Fruit fly (Drosophila melanogaster) whole organism, prepupa: ENCODE measurements around the gene vap.

Source experiments
- Blimp-1 ChIP-seq: fragments of 200-800 bp; sonication (Bioruptor generic); optimal IDR thresholded peaks from 3 replicates; lab custom pipeline; 2017; ENCODE audit warnings: missing biosample characterization, missing genetic modification characterization, mild to moderate bottlenecking, moderate library complexity, missing genetic modification reagents
- CG11294 ChIP-seq: fragments of 200-800 bp; sonication (Bioruptor generic); IDR thresholded peaks from 2 replicates; pipeline ENCODE4 v1.3.6; 2022; ENCODE audit warnings: missing biosample characterization, missing genetic modification characterization
- CG11762 ChIP-seq: fragments of 200-800 bp; sonication (Bioruptor generic); optimal IDR thresholded peaks from 3 replicates; lab custom pipeline; 2016; ENCODE audit warnings: missing biosample characterization, missing genetic modification characterization; ENCODE audit not compliant: insufficient read depth
- CG3032 ChIP-seq: fragments of 200-800 bp; optimal IDR thresholded peaks from 2 replicates; lab custom pipeline; 2019; ENCODE audit warnings: missing biosample characterization, mild to moderate bottlenecking, missing genetic modification characterization, moderate library complexity
- CG31627 ChIP-seq: fragments of 200-800 bp; sonication (Bioruptor generic); optimal IDR thresholded peaks from 3 replicates; lab custom pipeline; 2016; ENCODE audit warnings: missing biosample characterization, missing genetic modification characterization
- CG6854 ChIP-seq: fragments of 200-800 bp; sonication (Bioruptor generic); optimal IDR thresholded peaks from 2 replicates; lab custom pipeline; 2017; ENCODE audit warnings: missing biosample characterization, mild to moderate bottlenecking, missing genetic modification characterization
- Eip75B ChIP-seq: fragments of 200-800 bp; sonication (Bioruptor generic); optimal IDR thresholded peaks from 3 replicates; lab custom pipeline; 2016; ENCODE audit warnings: missing biosample characterization, missing genetic modification characterization
- Lpt ChIP-seq: fragments of 200-800 bp; sonication (Bioruptor generic); optimal IDR thresholded peaks from 3 replicates; lab custom pipeline; 2016; ENCODE audit warnings: missing biosample characterization, missing genetic modification characterization
- Sox14 ChIP-seq: fragments of 200-800 bp; sonication (Bioruptor generic); optimal IDR thresholded peaks from 3 replicates; lab custom pipeline; 2016; ENCODE audit warnings: missing biosample characterization, missing genetic modification characterization
- acj6 ChIP-seq: fragments of 200-800 bp; sonication (Bioruptor generic); optimal IDR thresholded peaks from 3 replicates; lab custom pipeline; 2016; ENCODE audit warnings: missing biosample characterization, missing genetic modification characterization
- cyc ChIP-seq: fragments of 200-800 bp; sonication (Bioruptor generic); optimal IDR thresholded peaks from 3 replicates; lab custom pipeline; 2016; ENCODE audit warnings: missing biosample characterization, missing genetic modification characterization
- fd59A ChIP-seq: fragments of 200-800 bp; sonication (Bioruptor generic); optimal IDR thresholded peaks from 2 replicates; lab custom pipeline; 2017; ENCODE audit warnings: missing biosample characterization, mild to moderate bottlenecking, missing genetic modification characterization, missing genetic modification reagents
- lz ChIP-seq: fragments of 200-800 bp; sonication (Bioruptor generic); optimal IDR thresholded peaks from 3 replicates; lab custom pipeline; 2016; ENCODE audit warnings: missing biosample characterization, missing genetic modification characterization

- TF ChIP-seq cyc (no peak), CG6854 (GFP tag; lab: Kevin White, UChicago) (no peak), Blimp-1 (no peak), CG3032 (tag; lab: Kevin White, UChicago) (no peak), acj6 (GFP tag; lab: Kevin White, UChicago) (no peak), CG11294 (GFP tag; lab: Robert Waterston, UW) (no peak), lz (GFP tag; lab: Kevin White, UChicago) (no peak), Lpt (GFP tag; lab: Kevin White, UChicago) (no peak), fd59A (GFP tag; lab: Kevin White, UChicago) (no peak), Eip75B (GFP tag; lab: Kevin White, UChicago) (no peak), CG31627 (GFP tag; lab: Kevin White, UChicago) (no peak), CG11762 (GFP tag; lab: Kevin White, UChicago) (no peak), Sox14 (no peak)
These were observed 31.5 kb downstream of the vap start, which contains the start of gene Or13a for dm6 chrX:15974125-15974524.
